Worm (Caenorhabditis elegans) whole organism, L2 larva: ENCODE results near the gene sru-18.

ENCODE experiments used
- C34F6.9 ChIP-seq: fragments of 150-350 bp; optimal IDR thresholded peaks from 2 replicates; lab custom pipeline; 2014; ENCODE audit warnings: missing biosample characterization, missing genetic modification characterization
- R02D3.7 ChIP-seq: fragments of 150-350 bp; optimal IDR thresholded peaks from 2 replicates; lab custom pipeline; 2014; ENCODE audit warnings: missing biosample characterization, missing genetic modification characterization
- Y55F3AM.14 ChIP-seq: fragments of 200-800 bp; sonication (Bioruptor generic); optimal IDR thresholded peaks from 2 replicates; lab custom pipeline; 2018; ENCODE audit warnings: mild to moderate bottlenecking, missing genetic modification characterization, missing compliant biosample characterization
- ZK546.5 ChIP-seq: sonication (generic microtip); optimal IDR thresholded peaks from 2 replicates; lab custom pipeline; 2017; ENCODE audit warnings: missing biosample characterization, missing genetic modification characterization
- alr-1 ChIP-seq: fragments of 150-350 bp; optimal IDR thresholded peaks from 2 replicates; lab custom pipeline; 2014; ENCODE audit warnings: missing biosample characterization, missing genetic modification characterization
- aly-2 ChIP-seq: fragments of 150-350 bp; optimal IDR thresholded peaks from 2 replicates; lab custom pipeline; 2014; ENCODE audit warnings: missing biosample characterization, missing genetic modification characterization
- ama-1 ChIP-seq: fragments of 150-350 bp; optimal IDR thresholded peaks from 2 replicates; lab custom pipeline; 2018; ENCODE audit warnings: inconsistent platforms
- ceh-16 ChIP-seq: fragments of 150-350 bp; optimal IDR thresholded peaks from 2 replicates; lab custom pipeline; 2014; ENCODE audit warnings: missing biosample characterization, missing genetic modification characterization
- ceh-82 ChIP-seq: fragments of 150-350 bp; optimal IDR thresholded peaks from 2 replicates; lab custom pipeline; 2014; ENCODE audit warnings: missing biosample characterization, missing genetic modification characterization
- crh-2 ChIP-seq: sonication (generic microtip); optimal IDR thresholded peaks from 2 replicates; lab custom pipeline; 2017; ENCODE audit warnings: missing biosample characterization, missing genetic modification characterization
- dmd-4 ChIP-seq: sonication (generic microtip); optimal IDR thresholded peaks from 2 replicates; lab custom pipeline; 2017; ENCODE audit warnings: missing biosample characterization, missing genetic modification characterization
- elt-1 ChIP-seq: fragments of 150-350 bp; optimal IDR thresholded peaks from 2 replicates; lab custom pipeline; 2014; ENCODE audit warnings: missing biosample characterization, missing genetic modification characterization
- elt-3 ChIP-seq: sonication (generic microtip); optimal IDR thresholded peaks from 2 replicates; lab custom pipeline; 2017; ENCODE audit warnings: missing biosample characterization, missing genetic modification characterization
- lin-11 ChIP-seq: fragments of 150-350 bp; sonication (generic microtip); optimal IDR thresholded peaks from 2 replicates; lab custom pipeline; 2014; ENCODE audit warnings: missing biosample characterization, missing genetic modification characterization, inconsistent platforms, mixed read lengths
- lin-13 ChIP-seq: fragments of 150-350 bp; optimal IDR thresholded peaks from 2 replicates; lab custom pipeline; 2014; ENCODE audit warnings: missing biosample characterization, missing genetic modification reagents, missing genetic modification characterization
- lin-39 ChIP-seq: fragments of 150-350 bp; optimal IDR thresholded peaks from 2 replicates; lab custom pipeline; 2014; ENCODE audit warnings: missing biosample characterization, missing genetic modification reagents, missing genetic modification characterization
- lsy-2 ChIP-seq, 2 experiments: fragments of 150-350 bp in 1 of 2; sonication (generic microtip) in 1 of 2; optimal IDR thresholded peaks; 2 replicates each; lab custom pipeline; 2014 to 2017; ENCODE audit warnings: missing biosample characterization in 2 of 2, missing genetic modification characterization in 2 of 2
- mab-5 ChIP-seq: fragments of 150-350 bp; optimal IDR thresholded peaks from 2 replicates; lab custom pipeline; 2014; ENCODE audit warnings: missing biosample characterization, missing genetic modification characterization
- mbf-1 ChIP-seq: sonication (generic microtip); optimal IDR thresholded peaks from 2 replicates; lab custom pipeline; 2017; ENCODE audit warnings: missing biosample characterization, missing genetic modification characterization
- mdl-1 ChIP-seq, 2 experiments: fragments of 150-350 bp in 1 of 2; sonication (generic microtip) in 1 of 2; optimal IDR thresholded peaks; 2 replicates each; lab custom pipeline; 2017; ENCODE audit warnings: missing biosample characterization in 2 of 2, missing genetic modification characterization in 2 of 2
- nhr-10 ChIP-seq: sonication (generic microtip); optimal IDR thresholded peaks from 2 replicates; lab custom pipeline; 2017; ENCODE audit warnings: missing biosample characterization, missing genetic modification characterization
- nhr-11 ChIP-seq: fragments of 150-350 bp; optimal IDR thresholded peaks from 2 replicates; lab custom pipeline; 2014; ENCODE audit warnings: missing biosample characterization, missing genetic modification characterization
- nhr-129 ChIP-seq: fragments of 150-350 bp; optimal IDR thresholded peaks from 2 replicates; lab custom pipeline; 2014; ENCODE audit warnings: missing biosample characterization, missing genetic modification characterization
- nhr-21 ChIP-seq: fragments of 150-350 bp; optimal IDR thresholded peaks from 2 replicates; lab custom pipeline; 2014; ENCODE audit warnings: missing biosample characterization, missing genetic modification characterization
- nhr-23 ChIP-seq: fragments of 150-350 bp; optimal IDR thresholded peaks from 2 replicates; lab custom pipeline; 2014; ENCODE audit warnings: missing biosample characterization, missing genetic modification reagents, missing genetic modification characterization
- nhr-237 ChIP-seq: fragments of 150-350 bp; optimal IDR thresholded peaks from 2 replicates; lab custom pipeline; 2014; ENCODE audit warnings: missing biosample characterization, missing genetic modification characterization
- nhr-77 ChIP-seq: fragments of 150-350 bp; optimal IDR thresholded peaks from 2 replicates; lab custom pipeline; 2014; ENCODE audit warnings: missing biosample characterization, missing genetic modification characterization
- peb-1 ChIP-seq: fragments of 150-350 bp; optimal IDR thresholded peaks from 2 replicates; lab custom pipeline; 2014; ENCODE audit warnings: missing biosample characterization, missing genetic modification characterization
- sem-4 ChIP-seq: fragments of 150-350 bp; optimal IDR thresholded peaks from 2 replicates; lab custom pipeline; 2014; ENCODE audit warnings: missing biosample characterization, missing genetic modification reagents, missing genetic modification characterization
- sma-9 ChIP-seq, 2 experiments: fragments of 150-350 bp in 1 of 2; sonication (generic microtip) in 1 of 2; optimal IDR thresholded peaks; 2 replicates each; lab custom pipeline; 2014 to 2016; ENCODE audit warnings: missing genetic modification characterization in 2 of 2, mild to moderate bottlenecking in 1 of 2, missing biosample characterization in 1 of 2, missing compliant biosample characterization in 1 of 2, missing genetic modification reagents in 1 of 2, moderate library complexity in 1 of 2
- snpc-4 ChIP-seq: fragments of 150-350 bp; optimal IDR thresholded peaks from 2 replicates; lab custom pipeline; 2014; ENCODE audit warnings: missing biosample characterization, missing genetic modification characterization
- unc-39 ChIP-seq: fragments of 150-350 bp; optimal IDR thresholded peaks from 2 replicates; lab custom pipeline; 2014; ENCODE audit warnings: missing biosample characterization, missing genetic modification characterization
- unc-55 ChIP-seq: fragments of 150-350 bp; sonication (generic microtip); optimal IDR thresholded peaks from 3 replicates; lab custom pipeline; 2014; ENCODE audit warnings: missing biosample characterization, missing genetic modification reagents, missing genetic modification characterization
- unc-62 ChIP-seq: fragments of 150-350 bp; optimal IDR thresholded peaks from 2 replicates; lab custom pipeline; 2014; ENCODE audit warnings: missing biosample characterization, missing genetic modification reagents, missing genetic modification characterization
- zag-1 ChIP-seq: fragments of 150-350 bp; optimal IDR thresholded peaks from 2 replicates; lab custom pipeline; 2014; ENCODE audit warnings: missing biosample characterization, missing genetic modification characterization
- ztf-1 ChIP-seq: fragments of 200-800 bp; sonication (Bioruptor generic); conservative IDR thresholded peaks from 2 replicates; pipeline ENCODE4 v1.3.6; 2022; ENCODE audit warnings: missing genetic modification characterization, missing compliant biosample characterization
- ztf-4 ChIP-seq: fragments of 150-350 bp; optimal IDR thresholded peaks from 2 replicates; lab custom pipeline; 2014; ENCODE audit warnings: missing biosample characterization, missing genetic modification characterization

Gene sru-18

ce11 chrIV:12501956-12502355, at the start of gene sru-18:
TSS of gene sru-18 (plus strand) at chrIV:12502256.
- no peak for TF ChIP-seq snpc-4 (tag; lab: Kevin White, UChicago)
- no peak for TF ChIP-seq elt-3 (tag; lab: Kevin White, UChicago)
- no peak for TF ChIP-seq nhr-23 (tag; lab: Kevin White, UChicago)
- no peak for TF ChIP-seq aly-2 (tag; lab: Kevin White, UChicago)
- no peak for TF ChIP-seq sma-9 (GFP tag; optimal IDR thresholded peaks at IDR 0.05; lab: Kevin White, UChicago)
- TF ChIP-seq sma-9 (tag; optimal IDR thresholded peaks at IDR 0.05; lab: Kevin White, UChicago), result no peak
- no peak for TF ChIP-seq ztf-1 (GFP tag; lab: Robert Waterston, UW)
- TF ChIP-seq ama-1, result no peak
- TF ChIP-seq nhr-11, result no peak
- no peak for TF ChIP-seq mdl-1 (tag; optimal IDR thresholded peaks at IDR 0.05; lab: Kevin White, UChicago)
- no peak for TF ChIP-seq R02D3.7 (tag; lab: Kevin White, UChicago)
- TF ChIP-seq mbf-1 (tag; lab: Kevin White, UChicago), result no peak
- no peak for TF ChIP-seq peb-1 (tag; lab: Kevin White, UChicago)
- no peak for TF ChIP-seq lin-39 (tag; lab: Kevin White, UChicago)
- TF ChIP-seq ZK546.5 (tag; lab: Kevin White, UChicago), result no peak

ce11 chrIV:12454115-12454514, 47.9 kb upstream of the sru-18 start, which contains the start of gene spe-44:
TSS of gene spe-44 (minus strand) at chrIV:12454215.
- no peak for TF ChIP-seq aly-2 (tag; lab: Kevin White, UChicago)
- TF ChIP-seq lin-13, result no peak
- no peak for TF ChIP-seq lsy-2 (tag; optimal IDR thresholded peaks at IDR 0.05; lab: Kevin White, UChicago)
- no peak for TF ChIP-seq crh-2 (tag; lab: Kevin White, UChicago)
- no peak for TF ChIP-seq dmd-4
- TF ChIP-seq nhr-129 (tag; lab: Kevin White, UChicago), result no peak
- no peak for TF ChIP-seq ZK546.5 (tag; lab: Kevin White, UChicago)
- TF ChIP-seq sem-4 (tag; lab: Kevin White, UChicago), result no peak
- no peak for TF ChIP-seq nhr-237 (tag; lab: Kevin White, UChicago)
- TF ChIP-seq zag-1 (tag; lab: Kevin White, UChicago), result no peak

ce11 chrIV:12454750-12455149, 47.3 kb upstream of the sru-18 start, which contains the start of gene smz-1:
TSS of gene smz-1 (plus strand) at chrIV:12455050.
- TF ChIP-seq mab-5 (tag; lab: Kevin White, UChicago) (no peak), elt-3 (tag; lab: Kevin White, UChicago) (no peak), unc-55 (GFP tag; lab: Kevin White, UChicago) (no peak), alr-1 (tag; lab: Kevin White, UChicago) (no peak), C34F6.9 (no peak), crh-2 (tag; lab: Kevin White, UChicago) (no peak), lsy-2 (tag; optimal IDR thresholded peaks at IDR 0.05; lab: Kevin White, UChicago) (no peak), sem-4 (tag; lab: Kevin White, UChicago) (no peak), dmd-4 (no peak), ztf-4 (tag; lab: Kevin White, UChicago) (no peak), nhr-21 (tag; lab: Kevin White, UChicago) (no peak)
- TF ChIP-seq, all 48 proteins: peak for 0

- TF ChIP-seq ceh-82 (tag; lab: Kevin White, UChicago) (no peak), snpc-4 (tag; lab: Kevin White, UChicago) (no peak), sma-9 (GFP tag; optimal IDR thresholded peaks at IDR 0.05; lab: Kevin White, UChicago) (no peak), sma-9 (tag; optimal IDR thresholded peaks at IDR 0.05; lab: Kevin White, UChicago) (no peak), unc-62 (GFP tag; lab: Kevin White, UChicago) (no peak), ceh-16 (tag; lab: Kevin White, UChicago) (no peak), nhr-237 (tag; lab: Kevin White, UChicago) (no peak), unc-39 (tag; lab: Kevin White, UChicago) (no peak), ztf-4 (tag; lab: Kevin White, UChicago) (no peak), lin-39 (tag; lab: Kevin White, UChicago) (no peak), Y55F3AM.14 (no peak), elt-1 (tag; lab: Kevin White, UChicago) (no peak), nhr-77 (tag; lab: Kevin White, UChicago) (no peak), nhr-10 (tag; lab: Kevin White, UChicago) (no peak), alr-1 (tag; lab: Kevin White, UChicago) (no peak), R02D3.7 (tag; lab: Kevin White, UChicago) (no peak), nhr-23 (tag; lab: Kevin White, UChicago) (no peak), lin-11 (tag; lab: Kevin White, UChicago) (no peak)
- TF ChIP-seq, all 48 proteins: peak for 0
Observed at ce11 chrIV:12456613-12457012, 45.4 kb upstream of the sru-18 start, which contains the start of gene C25G4.7. TSS of gene C25G4.7 (plus strand) at chrIV:12456913.
